Fruit fly (Drosophila melanogaster): ENCODE measurements around the gene TyrR.
A peak's percentile ranks its signal among the peaks of the same experiment; 100 is the strongest.

The TyrR gene

dm6 chr3R:17700488-17701130 lies 62.4 kb downstream of the TyrR start (continued):
- TF ChIP-seq gfzf (GFP tag; optimal IDR thresholded peaks at IDR 0.05) (no peak), CG9797 (GFP tag; optimal IDR thresholded peaks at IDR 0.05) (peak; percentile 51), Chrac-16 (GFP tag; optimal IDR thresholded peaks at IDR 0.05) (peak; percentile 95), CG5245 (GFP tag; optimal IDR thresholded peaks at IDR 0.05) (peak; percentile 90), Eip74EF (GFP tag; optimal IDR thresholded peaks at IDR 0.05) (peak in 1 of 2 experiments; percentile 99), CG10979 (tag; optimal IDR thresholded peaks at IDR 0.05) (peak; percentile 98), chif (GFP tag; optimal IDR thresholded peaks at IDR 0.05) (peak; percentile 43 to 78), bowl (GFP tag; IDR thresholded peaks at IDR 0.05) (peak; percentile 97), Gsc (GFP tag; IDR thresholded peaks at IDR 0.05) (peak; percentile 89), CG6765 (GFP tag; optimal IDR thresholded peaks at IDR 0.05) (peak; percentile 99), CG13287 (GFP tag; IDR thresholded peaks at IDR 0.05; ENCODE audit: partially characterized antibody) (no peak; the same call in 1 of the 2 replicates), yki (optimal IDR thresholded peaks at IDR 0.05) (no peak), MESR4 (GFP tag; optimal IDR thresholded peaks at IDR 0.05) (peak; percentile 40), Taf1 (GFP tag; IDR thresholded peaks at IDR 0.05) (peak; percentile 96), wek (GFP tag; optimal IDR thresholded peaks at IDR 0.05) (peak; percentile 74), insv (GFP tag; optimal IDR thresholded peaks at IDR 0.05) (peak in 1 of 2 experiments; percentile 84), ATbp (GFP tag; optimal IDR thresholded peaks at IDR 0.05) (peak; percentile 98), NK7.1 (GFP tag; optimal IDR thresholded peaks at IDR 0.05) (peak; percentile 51), CoRest (tag; optimal IDR thresholded peaks at IDR 0.05) (peak; percentile 99), ewg (GFP tag; optimal IDR thresholded peaks at IDR 0.05) (peak; percentile 94), CG6683 (GFP tag; optimal IDR thresholded peaks at IDR 0.05) (peak; percentile 99), CG32772 (GFP tag; IDR thresholded peaks at IDR 0.05) (peak; percentile 98), fd96Cb (tag; optimal IDR thresholded peaks at IDR 0.05) (peak; percentile 98), Mad (GFP tag; optimal IDR thresholded peaks at IDR 0.05) (peak; percentile 90), crc (GFP tag; optimal IDR thresholded peaks at IDR 0.05) (peak; percentile 73), Neu2 (GFP tag; optimal IDR thresholded peaks at IDR 0.05; ENCODE audit: borderline replicate concordance) (no peak), CG5953 (GFP tag; IDR thresholded peaks at IDR 0.05) (peak; percentile 95), stc (GFP tag; IDR thresholded peaks at IDR 0.05) (peak; percentile 99), chm (GFP tag; IDR thresholded peaks at IDR 0.05) (peak; percentile 6), CG7357 (GFP tag; IDR thresholded peaks at IDR 0.05) (peak; percentile 95), Abd-B (GFP tag; optimal IDR thresholded peaks at IDR 0.05) (peak; percentile 98), gem (tag; optimal IDR thresholded peaks at IDR 0.05) (peak; percentile 99), CG11723 (GFP tag; optimal IDR thresholded peaks at IDR 0.05) (peak; percentile 96), sna (GFP tag; IDR thresholded peaks at IDR 0.05; ENCODE audit: partially characterized antibody) (0 out of 2 replicates have a peak, but pooled peaks have one; percentile 32), Sry-δ (GFP tag; optimal IDR thresholded peaks at IDR 0.05) (no peak), pros (GFP tag; optimal IDR thresholded peaks at IDR 0.05) (peak; percentile 97), CG15601 (tag; optimal IDR thresholded peaks at IDR 0.05) (peak; percentile 98), CG17186 (GFP tag; optimal IDR thresholded peaks at IDR 0.05) (peak; percentile 63), Atf-2 (GFP tag; optimal IDR thresholded peaks at IDR 0.05) (peak; percentile 52), grn (GFP tag; optimal IDR thresholded peaks at IDR 0.05) (no peak), B-H2 (GFP tag; optimal IDR thresholded peaks at IDR 0.05) (peak; percentile 99), CG10366 (GFP tag; IDR thresholded peaks at IDR 0.05) (peak; percentile 98), ham (GFP tag; IDR thresholded peaks at IDR 0.05) (peak; percentile 93), prd (optimal IDR thresholded peaks at IDR 0.05) (no peak), prd (GFP tag; IDR thresholded peaks at IDR 0.05) (peak; percentile 98), nmo (GFP tag; optimal IDR thresholded peaks at IDR 0.05) (peak; percentile 99), CG17361 (GFP tag; IDR thresholded peaks at IDR 0.05) (peak; percentile 100), CG13296 (GFP tag; optimal IDR thresholded peaks at IDR 0.05) (peak; percentile 99), CG10274 (GFP tag; optimal IDR thresholded peaks at IDR 0.05) (peak; percentile 90)

Data from whole organism, embryonic.